Worm (Caenorhabditis elegans) whole organism, L2 larva: ENCODE results near the gene clec-145.

Experiments
- ama-1 ChIP-seq: fragments of 150-350 bp; optimal IDR thresholded peaks from 2 replicates; lab custom pipeline; 2018; ENCODE audit warnings: inconsistent platforms
- blmp-1 ChIP-seq: sonication (generic microtip); optimal IDR thresholded peaks from 2 replicates; lab custom pipeline; 2017; ENCODE audit warnings: missing genetic modification characterization, mild to moderate bottlenecking, missing compliant biosample characterization, antibody characterized with exemption, moderate library complexity; ENCODE audit not compliant: insufficient read depth
- elt-1 ChIP-seq: fragments of 150-350 bp; optimal IDR thresholded peaks from 2 replicates; lab custom pipeline; 2014; ENCODE audit warnings: missing biosample characterization, missing genetic modification characterization
- lin-39 ChIP-seq: fragments of 150-350 bp; optimal IDR thresholded peaks from 2 replicates; lab custom pipeline; 2014; ENCODE audit warnings: missing biosample characterization, missing genetic modification reagents, missing genetic modification characterization
- mab-5 ChIP-seq: fragments of 150-350 bp; optimal IDR thresholded peaks from 2 replicates; lab custom pipeline; 2014; ENCODE audit warnings: missing biosample characterization, missing genetic modification characterization
- nhr-11 ChIP-seq: fragments of 150-350 bp; optimal IDR thresholded peaks from 2 replicates; lab custom pipeline; 2014; ENCODE audit warnings: missing biosample characterization, missing genetic modification characterization
- nhr-21 ChIP-seq: fragments of 150-350 bp; optimal IDR thresholded peaks from 2 replicates; lab custom pipeline; 2014; ENCODE audit warnings: missing biosample characterization, missing genetic modification characterization
- nhr-237 ChIP-seq: fragments of 150-350 bp; optimal IDR thresholded peaks from 2 replicates; lab custom pipeline; 2014; ENCODE audit warnings: missing biosample characterization, missing genetic modification characterization
- nhr-25 ChIP-seq: fragments of 150-350 bp; sonication (generic microtip); optimal IDR thresholded peaks from 3 replicates; lab custom pipeline; 2014; ENCODE audit warnings: missing biosample characterization, missing genetic modification characterization
- nhr-77 ChIP-seq: fragments of 150-350 bp; optimal IDR thresholded peaks from 2 replicates; lab custom pipeline; 2014; ENCODE audit warnings: missing biosample characterization, missing genetic modification characterization
- peb-1 ChIP-seq: fragments of 150-350 bp; optimal IDR thresholded peaks from 2 replicates; lab custom pipeline; 2014; ENCODE audit warnings: missing biosample characterization, missing genetic modification characterization
- sem-4 ChIP-seq: fragments of 150-350 bp; optimal IDR thresholded peaks from 2 replicates; lab custom pipeline; 2014; ENCODE audit warnings: missing biosample characterization, missing genetic modification reagents, missing genetic modification characterization
- skn-1 ChIP-seq: sonication (generic microtip); optimal IDR thresholded peaks from 2 replicates; lab custom pipeline; 2017; ENCODE audit warnings: missing biosample characterization, missing genetic modification characterization
- sma-3 ChIP-seq: sonication (generic microtip); optimal IDR thresholded peaks from 2 replicates; lab custom pipeline; 2016; ENCODE audit warnings: missing genetic modification reagents, missing genetic modification characterization, missing compliant biosample characterization
- zag-1 ChIP-seq: fragments of 150-350 bp; optimal IDR thresholded peaks from 2 replicates; lab custom pipeline; 2014; ENCODE audit warnings: missing biosample characterization, missing genetic modification characterization
- ztf-1 ChIP-seq: fragments of 200-800 bp; sonication (Bioruptor generic); conservative IDR thresholded peaks from 2 replicates; pipeline ENCODE4 v1.3.6; 2022; ENCODE audit warnings: missing genetic modification characterization, missing compliant biosample characterization
- ztf-11 ChIP-seq: sonication (generic microtip); optimal IDR thresholded peaks from 2 replicates; lab custom pipeline; 2017; ENCODE audit warnings: missing biosample characterization, missing genetic modification characterization

Gene clec-145

DNA sequence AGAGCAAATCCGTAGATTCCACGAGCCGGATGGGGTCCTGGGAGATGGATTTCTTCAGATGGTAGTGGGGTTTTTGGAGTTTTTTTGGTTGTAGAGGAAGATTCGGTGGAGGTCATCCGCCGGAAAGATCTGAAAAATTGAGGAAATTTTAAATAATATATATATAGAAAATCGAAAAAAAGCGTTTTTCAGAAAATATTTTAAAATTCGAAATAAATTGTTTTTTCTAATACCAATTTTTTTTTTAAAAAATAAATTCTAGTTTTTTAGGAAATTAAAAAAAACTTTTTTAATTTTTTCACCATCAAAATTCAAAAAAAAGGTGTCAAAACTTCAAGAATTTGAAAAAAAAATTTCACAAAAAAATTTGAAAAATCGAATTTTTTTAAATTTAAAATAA, 49.4 kb downstream of the clec-145 start, which contains the start of the genes noa-1 and Y48E1B.17:
Gene noa-1 (minus strand): TSS at position 101 of the 400 bp plus-strand sequence.
Gene Y48E1B.17 (minus strand): TSS at position 129 of the 400 bp plus-strand sequence.
- no peak for TF ChIP-seq lin-39 (tag; lab: Kevin White, UChicago)
- no peak for TF ChIP-seq mab-5 (tag; lab: Kevin White, UChicago)
- TF ChIP-seq nhr-25 (tag; lab: Kevin White, UChicago): no peak
- no peak for TF ChIP-seq ama-1 (lab: Kevin White, UChicago)
- TF ChIP-seq ztf-11 (tag; lab: Kevin White, UChicago): no peak
- no peak for TF ChIP-seq nhr-11 (tag; lab: Kevin White, UChicago)
- no peak for TF ChIP-seq sma-3
- TF ChIP-seq sem-4: no peak
- TF ChIP-seq nhr-77 (tag; lab: Kevin White, UChicago): no peak
- TF ChIP-seq ztf-1 (GFP tag; lab: Robert Waterston, UW): no peak
- TF ChIP-seq peb-1 (tag; lab: Kevin White, UChicago): no peak
- TF ChIP-seq zag-1: no peak
- TF ChIP-seq blmp-1: no peak
- no peak for TF ChIP-seq nhr-21 (tag; lab: Kevin White, UChicago)
- TF ChIP-seq nhr-237 (tag; lab: Kevin White, UChicago): no peak
- no peak for TF ChIP-seq skn-1 (tag; lab: Kevin White, UChicago)
- no peak for TF ChIP-seq elt-1 (tag; lab: Kevin White, UChicago)
